Fruit fly (Drosophila melanogaster) Kc167 (cell line): ENCODE measurements around the gene ps.

Source experiments
- Myc ChIP-seq: fragments of >200 bp; optimal IDR thresholded peaks from 2 replicates; lab custom pipeline; 2017; ENCODE audit warnings: missing external identifiers
- Sin3A ChIP-seq: fragments of >200 bp; optimal IDR thresholded peaks from 2 replicates; lab custom pipeline; 2018; ENCODE audit warnings: missing external identifiers
- h ChIP-seq: fragments of >200 bp; optimal IDR thresholded peaks from 3 replicates; lab custom pipeline; 2018; ENCODE audit warnings: missing external identifiers
- insv ChIP-seq: fragments of >200 bp; optimal IDR thresholded peaks from 3 replicates; lab custom pipeline; 2018; ENCODE audit warnings: missing external identifiers
- psq ChIP-seq: fragments of >200 bp; optimal IDR thresholded peaks from 2 replicates; lab custom pipeline; 2017; ENCODE audit warnings: missing external identifiers
- ttk ChIP-seq: sonication (Bioruptor generic); optimal IDR thresholded peaks from 2 replicates; lab custom pipeline; 2017; ENCODE audit warnings: missing external identifiers

The ps gene

DNA sequence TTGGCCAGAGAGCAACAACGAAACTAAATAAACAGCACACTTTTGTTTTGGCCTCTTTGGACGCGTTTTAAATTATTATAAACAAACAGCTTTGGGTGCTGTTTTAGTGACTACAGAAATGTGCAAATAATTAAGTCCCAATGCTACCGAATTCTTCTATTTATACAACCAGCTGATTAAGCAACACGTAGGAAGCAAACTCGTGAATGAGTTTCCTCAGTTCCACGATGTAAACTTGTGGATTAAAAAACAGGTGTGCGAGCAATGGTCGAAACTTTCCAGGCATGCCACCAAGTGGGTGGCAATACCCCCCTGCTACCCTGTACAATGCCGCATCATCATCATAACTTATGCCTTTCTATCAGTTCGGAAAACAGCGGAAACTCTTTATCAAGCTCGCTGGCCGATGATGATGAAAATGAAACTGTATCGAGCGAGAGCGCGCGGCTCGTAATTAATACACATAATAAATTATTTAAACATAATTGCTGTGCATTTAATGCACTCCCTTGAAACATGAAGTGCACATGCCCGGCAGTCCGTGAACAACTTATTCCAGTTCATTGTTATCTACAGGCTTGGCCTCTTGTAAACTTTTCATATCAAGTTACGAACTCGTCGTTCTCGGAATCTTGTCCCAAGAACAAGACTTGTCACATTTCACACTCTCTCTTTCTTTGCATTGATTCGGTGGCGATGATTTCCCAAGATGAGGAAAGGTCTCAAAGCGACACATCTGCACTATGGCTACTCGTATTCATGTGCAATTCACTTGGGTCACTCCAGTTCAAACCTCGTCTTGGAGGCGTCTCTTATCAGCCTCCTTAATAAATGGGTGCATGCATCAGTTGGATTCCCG is 82.7 kb downstream of the ps start:
- TF ChIP-seq h (lab: Kevin White, UChicago), result no peak
- TF ChIP-seq Sin3A, result no peak
- no peak for TF ChIP-seq psq (lab: Kevin White, UChicago)
- no peak for TF ChIP-seq insv (lab: Kevin White, UChicago)
- TF ChIP-seq Myc (lab: Kevin White, UChicago), result no peak
- no peak for TF ChIP-seq ttk (lab: Kevin White, UChicago)

DNA sequence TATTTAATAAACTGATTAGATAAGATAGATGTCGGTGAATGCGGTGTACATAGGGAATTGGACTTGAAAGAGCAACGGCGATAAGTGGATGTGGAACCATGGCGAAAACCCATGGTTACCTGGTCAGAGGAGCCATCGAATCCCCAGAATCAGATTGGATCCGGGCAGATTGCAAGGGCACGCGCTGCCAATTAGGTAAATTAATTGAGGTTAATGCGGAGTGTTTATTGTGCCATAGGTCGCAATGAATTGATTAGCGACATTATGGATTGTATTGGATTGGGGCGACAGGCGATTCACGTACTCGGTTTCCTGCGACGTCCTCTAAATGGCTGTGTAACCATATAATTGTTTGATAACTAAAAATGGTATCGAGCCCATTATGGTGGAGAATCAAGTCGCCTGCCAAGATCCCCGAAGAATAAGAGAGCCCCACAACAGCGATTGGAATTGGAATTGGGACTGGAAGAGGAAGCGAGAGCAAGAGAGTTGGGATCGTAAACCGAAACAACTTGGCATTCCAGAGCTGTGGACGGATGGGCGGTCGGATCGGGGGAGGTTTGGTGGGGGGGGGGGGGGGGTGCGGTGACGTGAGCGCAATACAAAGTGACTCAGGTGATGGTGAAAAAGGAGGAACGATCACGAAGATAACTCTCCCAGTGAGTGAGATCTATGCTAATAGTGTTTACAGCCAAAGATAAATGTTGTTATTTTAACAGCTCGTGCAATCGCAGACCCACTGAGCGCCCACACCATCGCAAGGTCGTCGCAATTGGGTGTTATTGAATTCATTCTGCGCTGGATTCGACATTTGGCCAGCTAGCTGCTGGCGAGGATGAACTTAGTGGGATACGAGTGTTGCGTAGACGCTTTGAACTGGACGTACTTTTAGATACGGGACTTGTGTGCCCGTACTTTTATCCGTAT is 84.0 kb downstream of the ps start:
- TF ChIP-seq ttk (lab: Kevin White, UChicago) (no peak), h (lab: Kevin White, UChicago) (no peak), insv (lab: Kevin White, UChicago) (no peak), Sin3A (no peak), Myc (lab: Kevin White, UChicago) (no peak), psq (lab: Kevin White, UChicago) (no peak)

DNA sequence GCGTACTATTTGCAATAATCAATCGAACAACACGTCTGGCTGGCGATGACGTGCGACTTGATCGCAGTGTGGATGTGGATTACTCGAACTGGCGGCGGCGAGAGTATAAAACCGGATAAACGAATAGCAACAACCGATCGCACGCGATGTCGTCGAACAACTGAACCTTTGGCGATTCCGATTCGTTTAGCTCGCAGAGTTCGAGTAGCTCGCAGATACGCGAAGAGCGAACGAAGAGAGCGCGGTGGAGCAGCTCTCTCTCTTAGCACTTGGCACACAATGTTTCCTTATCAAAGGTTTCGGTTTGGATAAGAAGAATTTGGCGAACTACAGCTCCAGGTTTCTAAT is 84.7 kb downstream of the ps start, which contains the start of gene RhoL:
TSS of gene RhoL (minus strand) at position 166 of the 348 bp plus-strand sequence.
- TF ChIP-seq h (lab: Kevin White, UChicago), result no peak
- TF ChIP-seq Sin3A, result no peak

DNA sequence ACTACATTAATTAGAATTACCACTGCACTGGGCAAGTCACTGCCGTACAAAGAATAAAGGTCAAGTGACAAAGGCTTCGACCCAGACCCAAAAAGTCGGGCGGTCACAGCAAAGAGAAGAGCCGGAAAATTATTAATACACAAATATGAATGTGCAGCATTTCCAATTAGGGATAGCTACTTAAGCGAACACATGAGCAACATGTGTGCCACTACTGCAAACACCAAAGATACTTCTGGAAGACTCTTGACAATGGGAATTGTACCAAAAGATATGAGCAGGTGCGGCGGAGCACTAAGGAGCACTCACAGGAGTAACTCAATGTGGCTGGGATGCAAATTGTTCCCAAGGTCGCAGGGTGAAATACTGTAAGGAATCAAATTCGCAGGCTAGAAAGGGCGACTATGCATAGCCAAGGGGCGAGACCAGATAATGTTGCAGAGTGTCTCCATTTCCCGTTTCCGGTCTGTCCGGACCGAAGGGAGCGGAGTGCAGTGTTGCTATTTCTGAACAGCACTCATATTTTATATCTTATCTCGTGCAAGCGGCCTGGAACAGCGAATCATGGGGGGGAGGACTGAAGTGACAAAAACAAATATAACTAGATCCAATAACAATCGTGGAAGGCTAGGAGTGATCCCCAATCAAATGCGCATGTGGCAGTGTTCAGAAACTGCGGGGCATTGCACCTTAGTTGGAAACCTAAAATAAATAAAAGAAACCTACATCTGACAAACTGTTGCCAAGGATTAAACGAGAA is 85.8 kb downstream of the ps start:
- TF ChIP-seq insv (lab: Kevin White, UChicago), result no peak
- no peak for TF ChIP-seq ttk (lab: Kevin White, UChicago)
- TF ChIP-seq h (lab: Kevin White, UChicago), result no peak
- TF ChIP-seq psq (lab: Kevin White, UChicago), result no peak
- TF ChIP-seq Sin3A, result no peak
- no peak for TF ChIP-seq Myc (lab: Kevin White, UChicago)

DNA sequence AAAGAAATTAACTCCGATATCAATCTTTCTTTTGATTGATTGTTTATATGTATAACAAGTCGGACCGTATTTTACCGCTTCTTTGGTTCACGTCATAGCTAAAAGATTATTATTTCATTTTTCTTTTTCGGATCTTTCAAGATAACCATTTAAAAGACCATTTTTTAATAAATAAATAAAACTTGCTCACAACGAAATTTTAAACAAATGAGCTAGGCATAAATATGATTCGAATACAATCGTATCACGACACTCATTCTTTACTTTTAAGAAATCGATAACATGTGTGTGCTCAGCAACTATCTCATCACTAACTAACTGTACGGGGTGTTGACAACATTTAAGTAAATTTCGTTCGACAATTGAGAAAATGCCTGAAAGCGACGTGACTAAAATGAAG is 86.6 kb downstream of the ps start, which contains the start of gene CG8149:
TSS of gene CG8149 (plus strand) at position 302 of the 400 bp plus-strand sequence.
- no peak for TF ChIP-seq insv (lab: Kevin White, UChicago)
- TF ChIP-seq Myc (lab: Kevin White, UChicago), result no peak
- no peak for TF ChIP-seq ttk (lab: Kevin White, UChicago)
- TF ChIP-seq psq (lab: Kevin White, UChicago), result no peak
- TF ChIP-seq h (lab: Kevin White, UChicago), result no peak
- TF ChIP-seq Sin3A, result no peak
